Fruit fly (Drosophila melanogaster) whole organism: Measurements from ENCODE around the gene UQCR-C1.

ENCODE experiments used
- CG8478 ChIP-seq: fragments of >200 bp; optimal IDR thresholded peaks from 2 replicates; lab custom pipeline; 2018; ENCODE audit warnings: inconsistent platforms
- Dll ChIP-seq: fragments of >200 bp; optimal IDR thresholded peaks from 2 replicates; lab custom pipeline; 2017
- psq ChIP-seq: fragments of >200 bp; optimal IDR thresholded peaks from 2 replicates; lab custom pipeline; 2017

DNA sequence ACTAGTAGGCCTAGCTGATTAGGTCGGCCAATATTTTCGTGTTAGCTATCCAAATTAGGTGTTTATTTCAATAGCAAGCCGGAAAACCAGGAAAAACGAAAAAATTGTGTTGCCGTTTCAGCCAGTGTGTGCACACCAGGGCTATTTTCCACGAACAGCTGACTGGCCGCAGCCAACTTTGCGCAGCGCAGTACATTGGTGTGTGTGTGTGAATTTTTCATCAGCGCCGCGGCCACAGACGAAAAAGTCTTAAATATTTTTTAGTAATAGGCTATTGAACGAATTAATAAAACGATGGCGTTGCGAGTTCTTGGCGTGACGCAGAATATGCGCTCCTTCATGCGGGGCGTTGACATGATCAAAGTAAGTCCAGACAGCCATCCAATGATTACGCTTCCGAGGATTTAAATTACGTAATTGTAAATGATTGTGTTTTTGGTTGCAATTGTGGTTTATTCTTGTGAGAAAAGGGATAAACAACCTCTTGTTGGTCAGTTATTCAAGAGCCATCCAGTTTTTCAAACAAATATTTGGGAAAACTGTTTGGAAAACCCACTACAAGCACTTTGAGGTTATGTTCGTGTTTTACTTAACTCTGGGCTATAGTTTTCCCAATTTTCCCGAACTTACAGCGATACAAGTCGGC lies at the start of gene UQCR-C1, which contains the start of gene CycC:
- no peak for TF ChIP-seq CG8478
- TF ChIP-seq psq (lab: Kevin White, UChicago), result no peak
- no peak for TF ChIP-seq Dll (lab: Kevin White, UChicago)
